Worm (Caenorhabditis elegans): Measurements from ENCODE around the gene C34D4.2.

DNA sequence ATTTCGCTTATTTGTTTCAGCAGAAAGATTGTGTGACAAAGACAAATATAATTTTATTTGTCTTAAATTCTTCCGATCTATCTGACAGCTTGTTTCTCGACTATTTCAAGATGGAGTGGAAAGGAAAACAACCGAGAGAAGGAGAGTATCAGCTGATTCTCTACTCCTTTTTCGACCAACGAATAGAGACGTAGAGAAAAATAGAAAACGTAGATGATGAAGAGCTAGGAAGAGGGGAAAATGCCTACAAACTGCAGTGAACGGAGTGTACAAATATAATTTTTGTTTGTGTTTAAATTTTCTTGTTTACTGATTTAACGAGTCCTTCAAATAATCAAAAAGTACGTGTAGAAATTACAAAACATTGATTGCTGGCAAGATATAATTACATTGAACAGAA, 6.7 kb upstream of the C34D4.2 start:
- no peak for TF ChIP-seq ama-1 (optimal IDR thresholded peaks at IDR 0.05)
- TF ChIP-seq pros-1 (tag; optimal IDR thresholded peaks at IDR 0.05), result no peak
- no peak for TF ChIP-seq pha-4 (tag; optimal IDR thresholded peaks at IDR 0.05)
- no peak for TF ChIP-seq C08G9.2 (tag; optimal IDR thresholded peaks at IDR 0.05)
- TF ChIP-seq elt-2 (tag; optimal IDR thresholded peaks at IDR 0.05), result no peak
- TF ChIP-seq Y22D7AL.16 (tag; optimal IDR thresholded peaks at IDR 0.05), result no peak

All from whole organism, late embryonic.